Fruit fly (Drosophila melanogaster) whole organism: ENCODE measurements around the gene CG14882.

Source experiments
- CG8478 ChIP-seq: fragments of >200 bp; optimal IDR thresholded peaks from 2 replicates; lab custom pipeline; 2018; ENCODE audit warnings: inconsistent platforms
- psq ChIP-seq: fragments of >200 bp; optimal IDR thresholded peaks from 2 replicates; lab custom pipeline; 2017

- TF ChIP-seq CG8478 (lab: Kevin White, UChicago) (no peak), psq (lab: Kevin White, UChicago) (no peak)
These were observed 34.6 kb upstream of the CG14882 start for dm6 chr3R:16408434-16408833.
